Worm (Caenorhabditis elegans) whole organism, L4/young adult: ENCODE measurements around the gene cogc-2.

Experiments used
- W03F9.2 ChIP-seq: fragments of 150-350 bp; optimal IDR thresholded peaks from 2 replicates; lab custom pipeline; 2014; ENCODE audit warnings: missing biosample characterization, missing genetic modification characterization
- dao-5 ChIP-seq: sonication (generic microtip); optimal IDR thresholded peaks from 2 replicates; lab custom pipeline; 2016; ENCODE audit warnings: missing genotype, missing genetic modification characterization, moderate library complexity, missing compliant biosample characterization
- him-1 ChIP-seq: sonication (generic microtip); optimal IDR thresholded peaks from 2 replicates; lab custom pipeline; 2016; ENCODE audit warnings: missing genotype, missing genetic modification reagents, missing genetic modification characterization, missing compliant biosample characterization

DNA sequence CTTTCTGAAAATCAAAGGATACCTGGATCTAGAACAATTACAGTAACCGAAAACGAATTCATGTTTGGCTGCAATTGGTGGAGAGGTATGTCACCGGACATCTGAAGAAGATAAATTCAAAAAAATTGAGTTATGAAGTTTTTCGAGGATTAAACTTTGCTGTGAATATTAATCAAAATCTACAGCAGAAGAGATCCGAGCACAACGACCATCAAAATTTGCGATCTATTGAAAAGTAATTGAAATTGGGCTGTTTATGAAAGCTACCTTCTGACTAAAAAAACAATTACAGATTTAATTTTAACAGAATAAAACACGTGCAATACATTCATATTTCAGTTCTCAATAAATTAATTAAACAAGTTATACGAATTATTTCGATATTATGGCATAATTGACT, 6.9 kb downstream of the cogc-2 start, which contains the start of gene C06G3.8:
- TF ChIP-seq him-1, result no peak
- no peak for TF ChIP-seq dao-5
- no peak for TF ChIP-seq W03F9.2
